Worm (Caenorhabditis elegans) whole organism, young adult: ENCODE measurements around the gene irld-21.
A peak's percentile ranks its signal among the peaks of the same experiment; 100 is the strongest.

Source experiments
- ama-1 ChIP-seq, 3 experiments: fragments of 150-350 bp in 1 of 3; sonication (generic microtip) in 2 of 3; optimal IDR thresholded peaks; 2 replicates each; lab custom pipeline; 2014 to 2018; ENCODE audit warnings: missing biosample characterization in 2 of 3, missing genetic modification characterization in 2 of 3, missing genetic modification reagents in 2 of 3
- him-1 ChIP-seq: sonication (generic microtip); optimal IDR thresholded peaks from 2 replicates; lab custom pipeline; 2016; ENCODE audit warnings: missing genotype, missing genetic modification reagents, missing genetic modification characterization, missing compliant biosample characterization
- madf-3 ChIP-seq: fragments of 200-800 bp; sonication (Bioruptor generic); IDR thresholded peaks from 2 replicates; pipeline ENCODE4 v1.3.6; 2022; ENCODE audit warnings: missing genetic modification reagents, missing genetic modification characterization, missing compliant biosample characterization
- madf-8 ChIP-seq: fragments of 200-800 bp; sonication (Bioruptor generic); conservative IDR thresholded peaks from 2 replicates; pipeline ENCODE4 v1.3.6; 2022; ENCODE audit warnings: missing genetic modification reagents, missing genetic modification characterization, missing compliant biosample characterization
- nfyb-1 ChIP-seq: fragments of 200-800 bp; sonication (Bioruptor generic); IDR thresholded peaks from 2 replicates; pipeline ENCODE4 v1.3.6; 2022; ENCODE audit warnings: missing genetic modification reagents, missing genetic modification characterization, missing compliant biosample characterization
- nhr-120 ChIP-seq: fragments of 200-800 bp; sonication (Bioruptor generic); IDR thresholded peaks from 2 replicates; pipeline ENCODE4 v1.3.6; 2022; ENCODE audit warnings: missing genetic modification characterization, missing compliant biosample characterization
- pbrm-1 ChIP-seq: fragments of 200-800 bp; sonication (Bioruptor generic); IDR thresholded peaks from 2 replicates; pipeline ENCODE4 v1.3.6; 2022; ENCODE audit warnings: missing genetic modification reagents, missing genetic modification characterization, missing compliant biosample characterization
- rpc-1 ChIP-seq, 2 experiments: fragments of 150-350 bp in 1 of 2; sonication (generic microtip) in 1 of 2; optimal IDR thresholded peaks; 2 replicates each; lab custom pipeline; 2014 to 2018; ENCODE audit warnings: missing biosample characterization in 1 of 2, missing genetic modification characterization in 1 of 2, missing genetic modification reagents in 1 of 2, missing genotype in 1 of 2
- unc-62 ChIP-seq: fragments of 150-350 bp; optimal IDR thresholded peaks from 2 replicates; lab custom pipeline; 2014; ENCODE audit warnings: missing biosample characterization, missing genetic modification reagents, missing genetic modification characterization

- TF ChIP-seq ama-1 (optimal IDR thresholded peaks at IDR 0.05; lab: Kevin White, UChicago), result no peak
- no peak for TF ChIP-seq ama-1 (GFP tag; optimal IDR thresholded peaks at IDR 0.05; lab: Kevin White, UChicago)
- peak; percentile 33 for TF ChIP-seq him-1 (tag; lab: Kevin White, UChicago)
- TF ChIP-seq pbrm-1 (GFP tag; lab: Robert Waterston, UW), result peak; percentile 50; the same call in 1 of the 2 replicates
- TF ChIP-seq madf-8 (GFP tag; lab: Robert Waterston, UW), result peak; percentile 56
- no peak for TF ChIP-seq nhr-120 (GFP tag; lab: Robert Waterston, UW)
- TF ChIP-seq madf-3 (GFP tag; lab: Robert Waterston, UW), result no peak
- TF ChIP-seq nfyb-1 (GFP tag; lab: Robert Waterston, UW), result 0 out of 2 replicates have a peak, but pooled peaks have one; percentile 44
- no peak for TF ChIP-seq unc-62
- no peak for TF ChIP-seq rpc-1 (optimal IDR thresholded peaks at IDR 0.05; lab: Kevin White, UChicago)
- TF ChIP-seq rpc-1 (tag; optimal IDR thresholded peaks at IDR 0.05; lab: Kevin White, UChicago), result no peak
Observed at ce11 chrIV:10128906-10129386, 6.8 kb upstream of the irld-21 start, which contains the start of the genes gtbp-1 and K08F4.3.
